Worm (Caenorhabditis elegans) whole organism, young adult: Measurements from ENCODE around the gene tnt-2.

Experiments used
- ama-1 ChIP-seq, 3 experiments: fragments of 150-350 bp in 1 of 3; sonication (generic microtip) in 2 of 3; optimal IDR thresholded peaks; 2 replicates each; lab custom pipeline; 2014 to 2018; ENCODE audit warnings: missing biosample characterization in 2 of 3, missing genetic modification characterization in 2 of 3, missing genetic modification reagents in 2 of 3
- dpl-1 ChIP-seq: fragments of 150-350 bp; optimal IDR thresholded peaks from 2 replicates; lab custom pipeline; 2014; ENCODE audit warnings: missing biosample characterization, missing genetic modification reagents, missing genetic modification characterization
- egrh-3 ChIP-seq: fragments of 200-800 bp; sonication (Bioruptor generic); IDR thresholded peaks from 2 replicates; pipeline ENCODE4 v1.3.6; 2022; ENCODE audit warnings: missing genetic modification reagents, missing genetic modification characterization, missing compliant biosample characterization
- madf-6 ChIP-seq: fragments of 200-800 bp; sonication (Bioruptor generic); IDR thresholded peaks from 2 replicates; pipeline ENCODE4 v1.3.6; 2022; ENCODE audit warnings: missing genetic modification reagents, missing genetic modification characterization, missing compliant biosample characterization
- nhr-80 ChIP-seq: sonication (generic microtip); optimal IDR thresholded peaks from 2 replicates; lab custom pipeline; 2016; ENCODE audit warnings: missing genetic modification characterization, missing compliant biosample characterization

DNA sequence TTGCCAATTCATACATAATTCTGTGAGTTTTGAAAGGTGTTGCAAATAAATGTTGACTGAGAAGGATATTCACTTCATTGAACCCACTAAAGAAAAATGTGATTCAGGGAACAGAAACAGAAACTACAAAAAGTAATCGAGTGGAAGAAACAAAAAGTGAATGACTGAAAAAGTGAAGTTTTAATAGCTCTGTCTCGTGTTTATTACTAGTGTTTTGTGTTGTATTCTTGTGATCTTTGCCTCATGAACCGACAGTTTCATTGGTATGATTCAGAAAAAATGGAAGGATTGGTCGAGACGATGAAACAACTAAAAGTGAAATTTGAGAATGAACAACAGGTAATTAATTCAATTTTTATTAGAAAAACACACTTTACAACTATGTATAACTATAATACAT is 45.5 kb downstream of the tnt-2 start:
- TF ChIP-seq dpl-1: no peak
- TF ChIP-seq ama-1 (optimal IDR thresholded peaks at IDR 0.05; lab: Kevin White, UChicago): no peak
- TF ChIP-seq ama-1 (GFP tag; optimal IDR thresholded peaks at IDR 0.05; lab: Kevin White, UChicago): no peak
- TF ChIP-seq madf-6 (GFP tag; lab: Robert Waterston, UW): no peak
- TF ChIP-seq nhr-80 (tag; lab: Kevin White, UChicago): no peak
- TF ChIP-seq egrh-3: no peak
